Fruit fly (Drosophila melanogaster) whole organism, embryonic: ENCODE results near the gene CG33268.

ENCODE experiments used
- CG10543 ChIP-seq: fragments of 200-800 bp; sonication (Bioruptor generic); optimal IDR thresholded peaks from 3 replicates; lab custom pipeline; 2017; ENCODE audit warnings: missing biosample characterization, mild to moderate bottlenecking, missing genetic modification characterization, moderate library complexity
- CG11696 ChIP-seq: fragments of 200-800 bp; sonication (Bioruptor generic); IDR thresholded peaks from 2 replicates; pipeline ENCODE4 v1.3.6; 2022; ENCODE audit warnings: missing biosample characterization, missing genetic modification characterization
- CG15601 ChIP-seq: fragments of 200-800 bp; sonication (Bioruptor generic); optimal IDR thresholded peaks from 3 replicates; lab custom pipeline; 2019; ENCODE audit warnings: missing biosample characterization, mild to moderate bottlenecking, missing genetic modification characterization, moderate library complexity
- CG3847 ChIP-seq: fragments of 200-800 bp; sonication (Bioruptor generic); IDR thresholded peaks from 2 replicates; pipeline ENCODE4 v1.3.6; 2022; ENCODE audit warnings: missing biosample characterization, missing genetic modification characterization
- D ChIP-seq, 2 experiments: fragments of 200-800 bp in 1 of 2; fragments of >200 bp in 1 of 2; sonication (Bioruptor generic) in 1 of 2; optimal IDR thresholded peaks; 2 replicates in 1 of 2; 3 replicates in 1 of 2; lab custom pipeline; 2017; ENCODE audit warnings: mild to moderate bottlenecking in 1 of 2, missing biosample characterization in 1 of 2, missing genetic modification characterization in 1 of 2, missing genetic modification reagents in 1 of 2
- Doc2 ChIP-seq: fragments of 200-800 bp; sonication (Bioruptor generic); IDR thresholded peaks from 2 replicates; pipeline ENCODE4 v1.3.6; 2022; ENCODE audit warnings: missing biosample characterization, missing genetic modification characterization
- Mrtf ChIP-seq: fragments of 200-800 bp; sonication (Bioruptor generic); IDR thresholded peaks from 3 replicates; pipeline ENCODE4 v1.3.6; 2022; ENCODE audit warnings: missing biosample characterization, missing genetic modification characterization
- amos ChIP-seq: fragments of 200-800 bp; sonication (Bioruptor generic); IDR thresholded peaks from 2 replicates; pipeline ENCODE4 v1.3.6; 2022; ENCODE audit warnings: missing biosample characterization, missing genetic modification characterization; ENCODE audit not compliant: partially characterized antibody
- crol ChIP-seq: fragments of 200-800 bp; sonication (Bioruptor generic); IDR thresholded peaks from 2 replicates; pipeline ENCODE4 v1.3.6; 2022; ENCODE audit warnings: missing biosample characterization, missing genetic modification characterization
- hth ChIP-seq: fragments of >200 bp; optimal IDR thresholded peaks from 2 replicates; lab custom pipeline; 2017; ENCODE audit warnings: inconsistent platforms
- pho ChIP-seq: fragments of 200-800 bp; sonication (Bioruptor generic); optimal IDR thresholded peaks from 2 replicates; lab custom pipeline; 2016; ENCODE audit warnings: missing biosample characterization, missing genetic modification characterization

- TF ChIP-seq Mrtf (no peak), CG3847 (GFP tag; lab: Robert Waterston, UW) (no peak), crol (no peak), CG10543 (no peak), amos (GFP tag; lab: Robert Waterston, UW) (no peak), D (optimal IDR thresholded peaks at IDR 0.05; lab: Kevin White, UChicago) (no peak), D (GFP tag; optimal IDR thresholded peaks at IDR 0.05; lab: Kevin White, UChicago) (no peak), CG11696 (GFP tag; lab: Robert Waterston, UW) (no peak), CG15601 (tag; lab: Kevin White, UChicago) (no peak), pho (GFP tag; lab: Kevin White, UChicago) (no peak), Doc2 (GFP tag; lab: Robert Waterston, UW) (no peak), hth (lab: Kevin White, UChicago) (no peak)
These were observed 8.9 kb downstream of the CG33268 start, which contains the start of gene CG33269 for dm6 chr3L:11582097-11582496.
